Worm (Caenorhabditis elegans) whole organism, mixed stage, embryonic: Measurements from ENCODE around the gene F21D9.4.

ENCODE experiments used
- blmp-1 ChIP-seq: fragments of 150-350 bp; optimal IDR thresholded peaks from 2 replicates; lab custom pipeline; 2014; ENCODE audit warnings: missing biosample characterization, missing genetic modification characterization
- ceh-83 ChIP-seq: fragments of 200-800 bp; sonication (Bioruptor generic); optimal IDR thresholded peaks from 2 replicates; lab custom pipeline; 2018; ENCODE audit warnings: mild to moderate bottlenecking, missing genetic modification characterization, missing compliant biosample characterization
- lin-32 ChIP-seq: fragments of 200-800 bp; sonication (Bioruptor generic); optimal IDR thresholded peaks from 2 replicates; lab custom pipeline; 2018; ENCODE audit warnings: mild to moderate bottlenecking, missing genetic modification characterization, missing compliant biosample characterization
- lsy-2 ChIP-seq: fragments of 150-350 bp; optimal IDR thresholded peaks from 2 replicates; lab custom pipeline; 2014; ENCODE audit warnings: missing biosample characterization, missing genetic modification characterization
- mep-1 ChIP-seq: fragments of 150-350 bp; optimal IDR thresholded peaks from 2 replicates; lab custom pipeline; 2017; ENCODE audit warnings: missing biosample characterization, missing genetic modification reagents, missing genetic modification characterization, inconsistent platforms
- mls-2 ChIP-seq: sonication (generic microtip); optimal IDR thresholded peaks from 2 replicates; lab custom pipeline; 2016; ENCODE audit warnings: mild to moderate bottlenecking, missing genetic modification characterization, moderate library complexity, missing compliant biosample characterization
- nhr-76 ChIP-seq: sonication (generic microtip); optimal IDR thresholded peaks from 2 replicates; lab custom pipeline; 2017; ENCODE audit warnings: missing biosample characterization, missing genetic modification characterization
- pha-4 ChIP-seq: fragments of 150-350 bp; optimal IDR thresholded peaks from 2 replicates; lab custom pipeline; 2018; ENCODE audit warnings: missing biosample characterization, missing genetic modification reagents, missing genetic modification characterization
- sptf-1 ChIP-seq: sonication (generic microtip); optimal IDR thresholded peaks from 2 replicates; lab custom pipeline; 2017; ENCODE audit warnings: mild to moderate bottlenecking, missing genetic modification characterization, moderate library complexity, missing compliant biosample characterization
- unc-120 ChIP-seq: sonication (generic microtip); optimal IDR thresholded peaks from 2 replicates; lab custom pipeline; 2017; ENCODE audit warnings: missing genetic modification characterization, missing compliant biosample characterization; ENCODE audit not compliant: poor library complexity, severe bottlenecking
- ztf-11 ChIP-seq: fragments of 150-350 bp; optimal IDR thresholded peaks from 2 replicates; lab custom pipeline; 2014; ENCODE audit warnings: missing biosample characterization, missing genetic modification characterization

DNA sequence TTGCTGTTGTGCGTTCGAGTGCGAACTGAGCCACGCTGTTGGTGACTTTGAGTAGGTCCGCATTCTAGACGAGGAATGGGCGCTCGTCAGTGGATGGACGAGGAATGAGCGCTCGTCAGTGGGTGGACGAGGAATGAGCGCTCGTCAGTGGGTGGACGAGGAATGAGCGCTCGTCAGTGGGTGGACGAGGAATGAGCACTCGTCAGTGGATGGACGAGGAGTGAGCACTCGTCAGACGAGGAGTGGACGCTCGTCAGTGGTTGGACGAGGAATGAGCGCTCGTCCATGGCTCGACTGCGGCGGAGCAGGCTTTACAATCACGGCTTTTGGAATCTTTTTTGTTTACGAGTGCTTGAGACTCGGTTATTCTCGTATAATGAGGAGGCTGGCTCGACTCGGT, 24.9 kb downstream of the F21D9.4 start:
- TF ChIP-seq lin-32 (GFP tag; lab: Kevin White, UChicago) (no peak), ceh-83 (GFP tag; lab: Kevin White, UChicago) (no peak), pha-4 (tag; lab: Kevin White, UChicago) (no peak), unc-120 (no peak), mls-2 (tag; lab: Kevin White, UChicago) (no peak), nhr-76 (tag; lab: Kevin White, UChicago) (no peak), blmp-1 (no peak), sptf-1 (tag; lab: Kevin White, UChicago) (no peak), lsy-2 (tag; lab: Kevin White, UChicago) (no peak), mep-1 (tag; lab: Kevin White, UChicago) (no peak), ztf-11 (tag; lab: Kevin White, UChicago) (no peak)
